Worm (Caenorhabditis elegans): Measurements from ENCODE around the gene C50H11.8.
"Not testable (repeated sequence)": the region's sequence is repeated elsewhere in the genome, so short reads cannot be mapped to it uniquely, and the experiment has no call there.

C50H11.8 gene

DNA sequence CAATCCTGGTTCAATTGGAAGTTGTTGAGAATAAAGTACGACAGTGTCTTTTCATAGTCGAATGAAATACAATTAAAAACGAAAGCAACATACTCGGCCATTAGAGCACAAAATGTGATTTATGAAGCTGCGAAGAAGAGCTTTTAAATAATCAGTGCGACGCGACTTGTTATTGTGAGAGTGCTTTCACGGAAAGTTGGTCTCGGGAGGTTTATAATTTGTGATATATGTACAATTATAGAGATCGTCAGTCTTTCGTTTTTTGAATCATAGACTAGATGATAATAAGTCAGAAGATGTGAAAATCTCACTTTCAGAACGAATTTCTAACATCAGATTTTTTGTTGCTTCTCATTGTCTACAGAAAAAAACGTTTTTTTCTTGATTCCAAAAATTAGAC, 7.7 kb downstream of the C50H11.8 start, which contains the start of gene srt-15:
Gene srt-15 (minus strand): TSS at position 101 of the 400 bp plus-strand sequence.
- TF ChIP-seq sox-4 (tag; optimal IDR thresholded peaks at IDR 0.05): no peak
- TF ChIP-seq ets-4 (tag; optimal IDR thresholded peaks at IDR 0.05): no peak
- no peak for TF ChIP-seq hlh-8 (tag; optimal IDR thresholded peaks at IDR 0.05)
- TF ChIP-seq pax-1 (tag; optimal IDR thresholded peaks at IDR 0.05): no peak
- TF ChIP-seq pros-1 (tag; optimal IDR thresholded peaks at IDR 0.05): no peak
- TF ChIP-seq pha-4 (tag; optimal IDR thresholded peaks at IDR 0.05): no peak
- no peak for TF ChIP-seq zip-5 (tag; optimal IDR thresholded peaks at IDR 0.05)
- no peak for TF ChIP-seq ceh-30 (tag; optimal IDR thresholded peaks at IDR 0.05)
- TF ChIP-seq ceh-6 (GFP tag; optimal IDR thresholded peaks at IDR 0.05): no peak
- no peak for TF ChIP-seq ceh-2 (tag; optimal IDR thresholded peaks at IDR 0.05)
- no peak for TF ChIP-seq mec-3 (tag; optimal IDR thresholded peaks at IDR 0.05; ENCODE audit: borderline replicate concordance)
- TF ChIP-seq odd-2 (tag; optimal IDR thresholded peaks at IDR 0.05): no peak
- no peak for TF ChIP-seq T23F11.4 (GFP tag; optimal IDR thresholded peaks at IDR 0.05)
- TF ChIP-seq sox-2 (GFP tag; IDR thresholded peaks at IDR 0.05): no peak
- TF ChIP-seq K09A11.1 (tag; optimal IDR thresholded peaks at IDR 0.05; ENCODE audit: insufficient read depth): no peak
- no peak for TF ChIP-seq fkh-6 (tag; optimal IDR thresholded peaks at IDR 0.05)
- TF ChIP-seq ceh-45 (GFP tag; IDR thresholded peaks at IDR 0.05): no peak
- TF ChIP-seq nfya-1 (tag; optimal IDR thresholded peaks at IDR 0.05): no peak
- no peak for TF ChIP-seq unc-42 (tag; optimal IDR thresholded peaks at IDR 0.05)

DNA sequence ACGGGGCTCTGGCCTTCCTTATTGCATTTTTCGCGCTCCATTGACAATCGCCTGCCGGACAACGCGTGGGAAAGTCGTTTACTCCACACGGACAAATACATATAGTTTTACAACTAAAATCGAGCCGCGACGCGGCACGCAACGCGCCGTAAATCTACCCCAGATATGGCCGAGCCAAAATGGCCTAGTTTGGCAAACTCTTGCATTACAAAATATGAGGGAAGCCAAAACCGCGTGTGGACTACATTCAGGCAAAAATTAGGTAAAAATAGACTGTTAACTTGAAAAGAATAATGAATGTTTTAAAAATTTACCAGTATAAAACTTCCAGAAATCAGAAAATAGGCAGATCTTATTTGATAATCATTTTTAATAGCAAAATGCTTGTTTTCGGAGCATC, 10.1 kb downstream of the C50H11.8 start, which contains the start of gene srt-16:
Gene srt-16 (minus strand): TSS at position 101 of the 400 bp plus-strand sequence.
- TF ChIP-seq hlh-15 (tag; optimal IDR thresholded peaks at IDR 0.05); ceh-6 (GFP tag; optimal IDR thresholded peaks at IDR 0.05); nfya-1 (tag; optimal IDR thresholded peaks at IDR 0.05): not testable (repeated sequence)

DNA sequence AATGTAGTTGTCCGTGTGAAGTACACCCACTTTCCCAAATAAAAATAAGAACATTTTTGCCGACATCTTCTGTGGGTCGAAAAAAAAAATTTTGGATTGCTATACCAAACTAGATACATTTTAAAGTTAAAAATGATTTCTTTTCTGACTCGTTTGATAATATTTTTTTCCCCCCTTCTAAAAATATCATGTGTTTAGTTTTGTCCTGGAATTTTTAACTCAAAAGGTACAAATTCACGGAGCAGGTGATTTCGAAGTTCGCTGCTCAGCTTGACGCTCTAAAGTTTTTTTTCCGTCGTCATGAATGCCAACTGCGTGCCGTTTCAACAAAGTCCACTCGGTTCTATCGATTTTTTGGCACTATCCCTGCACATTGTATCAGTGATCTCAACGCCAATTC, 11.6 kb downstream of the C50H11.8 start, which contains the start of gene srh-185:
Gene srh-185 (plus strand): TSS at position 301 of the 400 bp plus-strand sequence.
- TF ChIP-seq dve-1 (tag; optimal IDR thresholded peaks at IDR 0.05): no peak
- TF ChIP-seq tbx-2 (tag; optimal IDR thresholded peaks at IDR 0.05): no peak
- no peak for TF ChIP-seq C38D4.7 (GFP tag; optimal IDR thresholded peaks at IDR 0.05)

DNA sequence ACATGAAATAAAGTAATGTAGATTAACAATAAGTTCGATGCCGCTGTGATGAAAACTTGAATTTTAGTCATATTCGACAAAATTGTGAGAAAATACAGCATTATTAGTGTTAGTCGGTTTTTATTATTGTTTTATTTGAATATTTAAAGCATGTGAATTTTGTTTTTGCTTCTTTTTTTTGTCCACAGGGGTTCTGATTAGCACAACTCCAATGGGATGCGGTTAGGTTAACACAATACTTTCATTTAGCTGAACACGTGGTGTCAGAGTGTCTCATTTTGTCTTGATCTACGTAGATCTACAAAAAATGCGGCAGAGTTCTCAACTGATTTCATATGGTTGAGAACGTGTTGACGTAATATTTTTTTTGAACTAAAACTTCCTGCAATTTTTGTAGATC, 14.7 kb downstream of the C50H11.8 start, which contains the start of gene str-40:
Gene str-40 (minus strand): TSS at position 101 of the 400 bp plus-strand sequence.
- TF ChIP-seq ceh-24 (tag; optimal IDR thresholded peaks at IDR 0.05) (no peak), ceh-2 (tag; optimal IDR thresholded peaks at IDR 0.05) (no peak), lim-6 (tag; optimal IDR thresholded peaks at IDR 0.05) (no peak), sox-4 (tag; optimal IDR thresholded peaks at IDR 0.05) (no peak), ceh-48 (tag; optimal IDR thresholded peaks at IDR 0.05) (no peak), ceh-31 (tag; optimal IDR thresholded peaks at IDR 0.05) (no peak), ama-1 (optimal IDR thresholded peaks at IDR 0.05) (no peak), T23F11.4 (GFP tag; optimal IDR thresholded peaks at IDR 0.05) (no peak), ceh-34 (tag; optimal IDR thresholded peaks at IDR 0.05) (no peak), K02D7.2 (tag; optimal IDR thresholded peaks at IDR 0.05) (no peak), pat-9 (tag; optimal IDR thresholded peaks at IDR 0.05) (no peak), sox-2 (GFP tag; IDR thresholded peaks at IDR 0.05) (no peak), ceh-19 (GFP tag; optimal IDR thresholded peaks at IDR 0.05) (no peak), elt-4 (tag; optimal IDR thresholded peaks at IDR 0.05) (no peak), npax-4 (tag; optimal IDR thresholded peaks at IDR 0.05) (no peak), ahr-1 (tag; optimal IDR thresholded peaks at IDR 0.05) (no peak), ets-4 (tag; optimal IDR thresholded peaks at IDR 0.05) (no peak), hlh-8 (tag; optimal IDR thresholded peaks at IDR 0.05) (no peak), hlh-30 (tag; optimal IDR thresholded peaks at IDR 0.05; ENCODE audit: insufficient read depth) (no peak), eyg-1 (tag; optimal IDR thresholded peaks at IDR 0.05) (no peak)
